Fruit fly (Drosophila melanogaster) whole organism, embryonic: ENCODE measurements around the gene shi.

ENCODE experiments used
- Asciz ChIP-seq: fragments of 200-800 bp; sonication (Bioruptor generic); optimal IDR thresholded peaks from 2 replicates; lab custom pipeline; 2017; ENCODE audit warnings: missing biosample characterization, mild to moderate bottlenecking, missing genetic modification characterization, missing genetic modification reagents
- CG1024 ChIP-seq: fragments of 200-800 bp; sonication (Bioruptor generic); IDR thresholded peaks from 2 replicates; pipeline ENCODE4 v1.3.6; 2022; ENCODE audit warnings: missing biosample characterization, missing genetic modification characterization
- CG11093 ChIP-seq: fragments of 200-800 bp; sonication (Bioruptor generic); IDR thresholded peaks from 3 replicates; pipeline ENCODE4 v1.3.6; 2022; ENCODE audit warnings: missing biosample characterization, missing genetic modification characterization
- CG13296 ChIP-seq: fragments of 200-800 bp; sonication (Bioruptor generic); optimal IDR thresholded peaks from 3 replicates; lab custom pipeline; 2018; ENCODE audit warnings: missing biosample characterization, mild to moderate bottlenecking, missing genetic modification characterization
- CG13624 ChIP-seq: fragments of 200-800 bp; sonication (Bioruptor generic); optimal IDR thresholded peaks from 2 replicates; lab custom pipeline; 2016; ENCODE audit warnings: missing biosample characterization, missing genetic modification characterization
- CG14441 ChIP-seq: fragments of 200-800 bp; sonication (Bioruptor generic); IDR thresholded peaks from 2 replicates; pipeline ENCODE4 v1.3.6; 2022; ENCODE audit warnings: missing biosample characterization, missing genetic modification characterization
- CG14710 ChIP-seq: fragments of 200-800 bp; sonication (Bioruptor generic); optimal IDR thresholded peaks from 3 replicates; lab custom pipeline; 2019; ENCODE audit warnings: missing biosample characterization, mild to moderate bottlenecking, missing genetic modification characterization, moderate library complexity
- CG17359 ChIP-seq: fragments of 200-800 bp; sonication (Bioruptor generic); optimal IDR thresholded peaks from 3 replicates; lab custom pipeline; 2018; ENCODE audit warnings: missing biosample characterization, mild to moderate bottlenecking, missing genetic modification characterization, moderate library complexity
- CG17612 ChIP-seq: fragments of 200-800 bp; sonication (Bioruptor generic); IDR thresholded peaks from 2 replicates; pipeline ENCODE4 v1.3.6; 2022; ENCODE audit warnings: missing biosample characterization, missing genetic modification characterization
- CG18011 ChIP-seq: fragments of 200-800 bp; sonication (Bioruptor generic); optimal IDR thresholded peaks from 2 replicates; lab custom pipeline; 2017; ENCODE audit warnings: missing biosample characterization, missing genetic modification characterization, mild to moderate bottlenecking, moderate library complexity, missing genotype
- CG30020 ChIP-seq: fragments of 200-800 bp; optimal IDR thresholded peaks from 2 replicates; lab custom pipeline; 2019; ENCODE audit warnings: missing biosample characterization, mild to moderate bottlenecking, missing genetic modification characterization, moderate library complexity
- CG31224 ChIP-seq: fragments of 200-800 bp; sonication (Bioruptor generic); IDR thresholded peaks from 2 replicates; pipeline ENCODE4 v1.3.6; 2022; ENCODE audit warnings: missing biosample characterization, missing genetic modification characterization
- CG3163 ChIP-seq: fragments of 200-800 bp; sonication (Bioruptor generic); optimal IDR thresholded peaks from 3 replicates; lab custom pipeline; 2016; ENCODE audit warnings: missing biosample characterization, missing genetic modification characterization
- CG32532 ChIP-seq: fragments of 200-800 bp; sonication (Bioruptor generic); IDR thresholded peaks from 2 replicates; pipeline ENCODE4 v1.3.6; 2022; ENCODE audit warnings: missing biosample characterization, missing genetic modification characterization
- CG3281 ChIP-seq: fragments of 200-800 bp; sonication (Bioruptor generic); optimal IDR thresholded peaks from 3 replicates; lab custom pipeline; 2017; ENCODE audit warnings: missing biosample characterization, mild to moderate bottlenecking, missing genetic modification characterization
- CG8089 ChIP-seq: fragments of 200-800 bp; sonication (Bioruptor generic); optimal IDR thresholded peaks from 3 replicates; lab custom pipeline; 2016; ENCODE audit warnings: missing biosample characterization, missing genetic modification characterization
- CG8388 ChIP-seq: fragments of 200-800 bp; sonication (Bioruptor generic); optimal IDR thresholded peaks from 2 replicates; lab custom pipeline; 2019; ENCODE audit warnings: missing biosample characterization, mild to moderate bottlenecking, missing genetic modification characterization, moderate library complexity
- CkIIα-i1 ChIP-seq: fragments of 200-800 bp; sonication (Bioruptor generic); IDR thresholded peaks from 2 replicates; pipeline ENCODE4 v1.3.6; 2022; ENCODE audit warnings: missing biosample characterization, missing genetic modification characterization
- D19B ChIP-seq: fragments of 200-800 bp; sonication (Bioruptor generic); optimal IDR thresholded peaks from 2 replicates; lab custom pipeline; 2017; ENCODE audit warnings: missing biosample characterization, mild to moderate bottlenecking, missing genetic modification characterization
- Dbx ChIP-seq: fragments of 200-800 bp; sonication (Bioruptor generic); IDR thresholded peaks from 3 replicates; pipeline ENCODE4 v1.3.6; 2022; ENCODE audit warnings: missing biosample characterization, missing genetic modification characterization
- Fer1 ChIP-seq: fragments of 200-800 bp; sonication (Bioruptor generic); optimal IDR thresholded peaks from 2 replicates; lab custom pipeline; 2017; ENCODE audit warnings: missing biosample characterization, mild to moderate bottlenecking, missing genetic modification characterization
- Fer2 ChIP-seq: fragments of 200-800 bp; sonication (Bioruptor generic); optimal IDR thresholded peaks from 2 replicates; lab custom pipeline; 2018; ENCODE audit warnings: missing biosample characterization, mild to moderate bottlenecking, missing genetic modification characterization, moderate library complexity
- Hr3 ChIP-seq: fragments of 200-800 bp; sonication (Bioruptor generic); optimal IDR thresholded peaks from 3 replicates; lab custom pipeline; 2016; ENCODE audit warnings: missing biosample characterization, missing genetic modification characterization
- Nf-YB ChIP-seq: fragments of 200-800 bp; sonication (Bioruptor generic); optimal IDR thresholded peaks from 3 replicates; lab custom pipeline; 2019; ENCODE audit warnings: missing biosample characterization, mild to moderate bottlenecking, missing genetic modification characterization, moderate library complexity
- Ravus ChIP-seq: fragments of 200-800 bp; sonication (Bioruptor generic); IDR thresholded peaks from 2 replicates; pipeline ENCODE4 v1.3.6; 2022; ENCODE audit warnings: missing biosample characterization, missing genetic modification characterization
- Rfx ChIP-seq: fragments of 200-800 bp; sonication (Bioruptor generic); IDR thresholded peaks from 2 replicates; pipeline ENCODE4 v1.3.6; 2022; ENCODE audit warnings: missing biosample characterization, missing genetic modification characterization
- Sin3A ChIP-seq: fragments of >200 bp; optimal IDR thresholded peaks from 2 replicates; lab custom pipeline; 2018
- Spps ChIP-seq: fragments of 200-800 bp; sonication (Bioruptor generic); optimal IDR thresholded peaks from 2 replicates; lab custom pipeline; 2018; ENCODE audit warnings: missing biosample characterization, mild to moderate bottlenecking, missing genetic modification characterization
- Ssrp ChIP-seq: fragments of 200-800 bp; sonication (Bioruptor generic); optimal IDR thresholded peaks from 2 replicates; lab custom pipeline; 2018; ENCODE audit warnings: missing biosample characterization, mild to moderate bottlenecking, missing genetic modification characterization, moderate library complexity
- Tbp ChIP-seq: fragments of >200 bp; optimal IDR thresholded peaks from 2 replicates; lab custom pipeline; 2018; ENCODE audit warnings: missing biosample characterization, missing genetic modification characterization
- Usf ChIP-seq: fragments of 200-800 bp; sonication (Bioruptor generic); optimal IDR thresholded peaks from 2 replicates; lab custom pipeline; 2017; ENCODE audit warnings: missing genotype, missing biosample characterization, missing genetic modification characterization
- Xrp1 ChIP-seq: fragments of 200-800 bp; sonication (Bioruptor generic); IDR thresholded peaks from 2 replicates; pipeline ENCODE4 v1.3.6; 2022; ENCODE audit warnings: missing biosample characterization, missing genetic modification characterization
- amos ChIP-seq: fragments of 200-800 bp; sonication (Bioruptor generic); IDR thresholded peaks from 2 replicates; pipeline ENCODE4 v1.3.6; 2022; ENCODE audit warnings: missing biosample characterization, missing genetic modification characterization; ENCODE audit not compliant: partially characterized antibody
- ase ChIP-seq: fragments of 200-800 bp; sonication (Bioruptor generic); IDR thresholded peaks from 3 replicates; pipeline ENCODE4 v1.3.6; 2022; ENCODE audit warnings: missing biosample characterization, missing genetic modification characterization
- bigmax ChIP-seq: fragments of 200-800 bp; sonication (Bioruptor generic); optimal IDR thresholded peaks from 2 replicates; lab custom pipeline; 2018; ENCODE audit warnings: missing biosample characterization, mild to moderate bottlenecking, missing genetic modification characterization
- eyg ChIP-seq: fragments of 200-800 bp; sonication (Bioruptor generic); optimal IDR thresholded peaks from 3 replicates; lab custom pipeline; 2016; ENCODE audit warnings: missing biosample characterization, missing genetic modification characterization
- gro ChIP-seq: fragments of 200-800 bp; sonication (Bioruptor generic); optimal IDR thresholded peaks from 2 replicates; lab custom pipeline; 2016; ENCODE audit warnings: missing biosample characterization, missing genetic modification characterization
- gsb ChIP-seq: fragments of 200-800 bp; sonication (Bioruptor generic); IDR thresholded peaks from 2 replicates; pipeline ENCODE4 v1.3.6; 2022; ENCODE audit warnings: missing biosample characterization, missing genetic modification characterization
- gsb-n ChIP-seq: fragments of 200-800 bp; sonication (Bioruptor generic); optimal IDR thresholded peaks from 3 replicates; lab custom pipeline; 2018; ENCODE audit warnings: missing biosample characterization, mild to moderate bottlenecking, missing genetic modification characterization
- insv ChIP-seq, 2 experiments: fragments of 200-800 bp; sonication (Bioruptor generic); optimal IDR thresholded peaks; 3 replicates each; lab custom pipeline; 2016 to 2018; ENCODE audit warnings: missing biosample characterization in 2 of 2, missing genetic modification characterization in 2 of 2
- klu ChIP-seq: fragments of 200-800 bp; sonication (Bioruptor generic); IDR thresholded peaks from 2 replicates; pipeline ENCODE4 v1.3.6; 2022; ENCODE audit warnings: missing biosample characterization, missing genetic modification characterization
- knrl ChIP-seq: fragments of 200-800 bp; sonication (Bioruptor generic); IDR thresholded peaks from 3 replicates; pipeline ENCODE4 v1.3.6; 2022; ENCODE audit warnings: missing biosample characterization, missing genetic modification characterization; ENCODE audit not compliant: partially characterized antibody
- lmd ChIP-seq: fragments of 200-800 bp; sonication (Bioruptor generic); IDR thresholded peaks from 2 replicates; pipeline ENCODE4 v1.3.6; 2022; ENCODE audit warnings: missing biosample characterization, missing genetic modification characterization
- maf-S ChIP-seq: fragments of 200-800 bp; sonication (Bioruptor generic); optimal IDR thresholded peaks from 2 replicates; lab custom pipeline; 2016; ENCODE audit warnings: missing biosample characterization, missing genetic modification characterization
- mam ChIP-seq: fragments of 200-800 bp; sonication (Bioruptor generic); optimal IDR thresholded peaks from 3 replicates; lab custom pipeline; 2016; ENCODE audit warnings: missing biosample characterization, missing genetic modification characterization
- nerfin-2 ChIP-seq: fragments of 200-800 bp; sonication (Bioruptor generic); IDR thresholded peaks from 2 replicates; pipeline ENCODE4 v1.3.6; 2022; ENCODE audit warnings: missing biosample characterization, missing genetic modification characterization; ENCODE audit not compliant: partially characterized antibody
- phol ChIP-seq: fragments of 200-800 bp; sonication (Bioruptor generic); optimal IDR thresholded peaks from 3 replicates; lab custom pipeline; 2018; ENCODE audit warnings: missing biosample characterization, mild to moderate bottlenecking, missing genetic modification characterization, moderate library complexity
- pum ChIP-seq: fragments of 200-800 bp; sonication (Bioruptor generic); optimal IDR thresholded peaks from 2 replicates; lab custom pipeline; 2016; ENCODE audit warnings: missing biosample characterization, missing genetic modification characterization
- schlank ChIP-seq: fragments of 200-800 bp; sonication (Bioruptor generic); optimal IDR thresholded peaks from 2 replicates; lab custom pipeline; 2018; ENCODE audit warnings: missing biosample characterization, mild to moderate bottlenecking, missing genetic modification characterization
- scrt ChIP-seq: fragments of 200-800 bp; sonication (Bioruptor generic); optimal IDR thresholded peaks from 2 replicates; lab custom pipeline; 2018; ENCODE audit warnings: missing biosample characterization, mild to moderate bottlenecking, missing genetic modification characterization, moderate library complexity
- slou ChIP-seq: fragments of 200-800 bp; sonication (Bioruptor generic); optimal IDR thresholded peaks from 3 replicates; lab custom pipeline; 2016; ENCODE audit warnings: missing biosample characterization, missing genetic modification characterization
- trem ChIP-seq: fragments of 200-800 bp; optimal IDR thresholded peaks from 3 replicates; lab custom pipeline; 2019; ENCODE audit warnings: missing biosample characterization, mild to moderate bottlenecking, missing genetic modification characterization, moderate library complexity

shi gene

DNA sequence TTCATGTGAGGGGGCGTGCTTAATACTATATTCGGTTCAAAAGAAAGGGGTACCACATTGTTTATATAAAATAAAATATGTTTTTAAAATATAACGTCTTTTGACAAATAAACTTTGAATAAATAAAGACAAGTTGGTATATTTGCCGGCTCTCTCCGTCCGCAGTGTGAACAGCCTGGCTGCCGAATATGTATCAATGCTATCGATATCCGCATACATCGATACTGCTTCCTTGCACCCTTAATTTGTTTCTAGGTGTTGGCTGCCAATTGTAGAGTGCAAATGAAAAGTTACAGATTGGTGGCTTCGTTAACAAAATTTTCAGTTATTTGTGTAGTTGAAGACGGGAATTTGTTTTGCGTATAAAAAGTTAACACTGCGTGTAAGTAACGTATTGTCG, 32.0 kb upstream of the shi start, which contains the start of gene Gbeta13F:
Gbeta13F (plus strand) TSS at position 247 of the 400 bp plus-strand sequence.
- no peak for TF ChIP-seq Usf (GFP tag; lab: Kevin White, UChicago)
- TF ChIP-seq Sin3A, result no peak
- no peak for TF ChIP-seq CG31224
- TF ChIP-seq CG3163 (GFP tag; lab: Kevin White, UChicago), result no peak
- no peak for TF ChIP-seq bigmax (GFP tag; lab: Kevin White, UChicago)
- TF ChIP-seq Hr3, result no peak
- TF ChIP-seq trem (tag; lab: Kevin White, UChicago), result peak; percentile 4
- TF ChIP-seq nerfin-2 (GFP tag; lab: Robert Waterston, UW), result no peak; the same call in 1 of the 2 replicates
- TF ChIP-seq lmd (GFP tag; lab: Robert Waterston, UW), result no peak
- no peak for TF ChIP-seq CG14710 (tag; lab: Kevin White, UChicago)
- TF ChIP-seq knrl (GFP tag; lab: Robert Waterston, UW), result peak; percentile 42; the same call in 2 of the 3 replicates
- peak; percentile 51; the same call in 1 of the 2 replicates for TF ChIP-seq Rfx
- TF ChIP-seq CG13624 (GFP tag; lab: Kevin White, UChicago), result no peak
- no peak for TF ChIP-seq slou (GFP tag; lab: Kevin White, UChicago)
- no peak for TF ChIP-seq phol (tag; lab: Kevin White, UChicago)
- TF ChIP-seq Fer1, result no peak
- no peak for TF ChIP-seq pum (GFP tag; lab: Kevin White, UChicago)
- no peak for TF ChIP-seq CG1024 (GFP tag; lab: Robert Waterston, UW)
- peak; percentile 68 for TF ChIP-seq CG30020 (tag; lab: Kevin White, UChicago)
- no peak for TF ChIP-seq Ravus
- no peak for TF ChIP-seq CG17359 (tag; lab: Kevin White, UChicago)
- no peak for TF ChIP-seq CG13296 (GFP tag; lab: Kevin White, UChicago)
- no peak for TF ChIP-seq Dbx (GFP tag; lab: Robert Waterston, UW)
- no peak for TF ChIP-seq Xrp1 (GFP tag; lab: Robert Waterston, UW)
- peak; percentile 78; the same call in 1 of the 2 replicates for TF ChIP-seq amos (GFP tag; lab: Robert Waterston, UW)
- no peak for TF ChIP-seq scrt (GFP tag; lab: Kevin White, UChicago)
- no peak for TF ChIP-seq CG3281
- TF ChIP-seq gro (GFP tag; lab: Kevin White, UChicago), result no peak
- no peak for TF ChIP-seq eyg (GFP tag; lab: Kevin White, UChicago)
- TF ChIP-seq CG18011 (GFP tag; lab: Kevin White, UChicago), result no peak
- TF ChIP-seq gsb, result no peak
- no peak for TF ChIP-seq CG11093
- no peak for TF ChIP-seq D19B
- TF ChIP-seq Spps (tag; lab: Kevin White, UChicago), result no peak
- TF ChIP-seq Ssrp (tag; lab: Kevin White, UChicago), result no peak
- no peak for TF ChIP-seq insv (GFP tag; optimal IDR thresholded peaks at IDR 0.05; lab: Kevin White, UChicago)
- no peak for TF ChIP-seq gsb-n
- TF ChIP-seq schlank, result no peak
- peak; percentile 56 for TF ChIP-seq CG32532 (GFP tag; lab: Robert Waterston, UW)
- TF ChIP-seq CG14441 (GFP tag; lab: Robert Waterston, UW), result peak; percentile 19; the same call in 1 of the 2 replicates
- TF ChIP-seq ase, result no peak
- TF ChIP-seq CkIIα-i1 (GFP tag; lab: Robert Waterston, UW), result no peak
- no peak for TF ChIP-seq Fer2
- no peak for TF ChIP-seq CG8388 (GFP tag; lab: Kevin White, UChicago)
- TF ChIP-seq CG8089 (GFP tag; lab: Kevin White, UChicago), result no peak
- no peak for TF ChIP-seq mam (GFP tag; lab: Kevin White, UChicago)
- TF ChIP-seq klu (GFP tag; lab: Robert Waterston, UW), result no peak
- no peak for TF ChIP-seq Asciz
- no peak for TF ChIP-seq maf-S
- TF ChIP-seq CG17612, result no peak
- no peak for TF ChIP-seq Tbp (GFP tag; lab: Kevin White, UChicago)
- no peak for TF ChIP-seq Nf-YB (GFP tag; lab: Kevin White, UChicago)
